Worm (Caenorhabditis elegans) whole organism, L1 larva: ENCODE measurements around the gene mel-11.
A peak's percentile ranks its signal among the peaks of the same experiment; 100 is the strongest.

Source experiments
- C16A3.4 ChIP-seq: fragments of 150-350 bp; optimal IDR thresholded peaks from 2 replicates; lab custom pipeline; 2014; ENCODE audit warnings: missing biosample characterization, missing genetic modification characterization
- F16B12.6 ChIP-seq: fragments of 150-350 bp; optimal IDR thresholded peaks from 2 replicates; lab custom pipeline; 2014; ENCODE audit warnings: missing biosample characterization, missing genetic modification characterization
- Y116A8C.19 ChIP-seq: sonication (generic microtip); optimal IDR thresholded peaks from 2 replicates; lab custom pipeline; 2016; ENCODE audit warnings: missing compliant biosample characterization, missing genetic modification characterization, borderline replicate concordance
- ama-1 ChIP-seq: fragments of 150-350 bp; optimal IDR thresholded peaks from 2 replicates; lab custom pipeline; 2014
- blmp-1 ChIP-seq: fragments of 150-350 bp; optimal IDR thresholded peaks from 2 replicates; lab custom pipeline; 2014; ENCODE audit warnings: missing biosample characterization, missing genetic modification characterization
- ceh-8 ChIP-seq: fragments of 200-800 bp; sonication (Bioruptor generic); optimal IDR thresholded peaks from 2 replicates; lab custom pipeline; 2018; ENCODE audit warnings: mild to moderate bottlenecking, missing genetic modification characterization, moderate library complexity, missing compliant biosample characterization
- dpl-1 ChIP-seq, 3 experiments: fragments of 150-350 bp in 2 of 3; sonication (generic microtip) in 1 of 3; optimal IDR thresholded peaks; 2 replicates each; lab custom pipeline; 2014 to 2017; ENCODE audit warnings: missing biosample characterization in 3 of 3, missing genetic modification characterization in 3 of 3, missing genetic modification reagents in 3 of 3
- efl-1 ChIP-seq, 4 experiments: fragments of 150-350 bp; optimal IDR thresholded peaks in 3 of 4; peaks in 1 of 4; 1 replicate in 1 of 4; 2 replicates in 3 of 4; lab custom pipeline; 2014; ENCODE audit warnings: missing biosample characterization in 2 of 4, missing genetic modification characterization in 2 of 4, missing genetic modification reagents in 2 of 4
- egl-27 ChIP-seq, 2 experiments: fragments of 150-350 bp in 1 of 2; sonication (generic microtip); optimal IDR thresholded peaks; 3 replicates each; lab custom pipeline; 2017 to 2018; ENCODE audit warnings: missing biosample characterization in 2 of 2, missing genetic modification characterization in 2 of 2, missing genetic modification reagents in 2 of 2
- elt-2 ChIP-seq: sonication (generic microtip); optimal IDR thresholded peaks from 2 replicates; lab custom pipeline; 2016; ENCODE audit warnings: missing genetic modification characterization, mild to moderate bottlenecking, inconsistent platforms, missing compliant biosample characterization, missing genetic modification reagents
- fkh-4 ChIP-seq: sonication (generic microtip); optimal IDR thresholded peaks from 2 replicates; lab custom pipeline; 2016; ENCODE audit warnings: missing compliant biosample characterization, missing genetic modification characterization, borderline replicate concordance
- fos-1 ChIP-seq: fragments of 150-350 bp; optimal IDR thresholded peaks from 2 replicates; lab custom pipeline; 2014; ENCODE audit warnings: missing biosample characterization, missing genetic modification characterization
- hlh-4 ChIP-seq: sonication (generic microtip); optimal IDR thresholded peaks from 2 replicates; lab custom pipeline; 2016; ENCODE audit warnings: mild to moderate bottlenecking, missing genetic modification characterization, missing compliant biosample characterization
- irx-1 ChIP-seq: sonication (generic microtip); optimal IDR thresholded peaks from 2 replicates; lab custom pipeline; 2016; ENCODE audit warnings: missing genetic modification characterization, missing compliant biosample characterization
- lin-13 ChIP-seq: fragments of 150-350 bp; optimal IDR thresholded peaks from 2 replicates; lab custom pipeline; 2014; ENCODE audit warnings: missing biosample characterization, missing genetic modification reagents, missing genetic modification characterization
- lin-15B ChIP-seq: fragments of 150-350 bp; sonication (generic microtip); optimal IDR thresholded peaks from 3 replicates; lab custom pipeline; 2014; ENCODE audit warnings: missing biosample characterization, missing genetic modification characterization
- lir-3 ChIP-seq: sonication (generic microtip); optimal IDR thresholded peaks from 2 replicates; lab custom pipeline; 2016; ENCODE audit warnings: mild to moderate bottlenecking, missing genetic modification characterization, moderate library complexity, missing compliant biosample characterization; ENCODE audit not compliant: poor library complexity
- lsy-2 ChIP-seq, 2 experiments: fragments of 150-350 bp; optimal IDR thresholded peaks; 2 replicates each; lab custom pipeline; 2014; ENCODE audit warnings: missing biosample characterization in 2 of 2, missing genetic modification characterization in 2 of 2
- mdl-1 ChIP-seq, 2 experiments: fragments of 150-350 bp; optimal IDR thresholded peaks; 2 replicates each; lab custom pipeline; 2014 to 2017; ENCODE audit warnings: missing biosample characterization in 2 of 2, missing genetic modification characterization in 2 of 2, inconsistent platforms in 1 of 2
- mep-1 ChIP-seq: fragments of 150-350 bp; optimal IDR thresholded peaks from 2 replicates; lab custom pipeline; 2014; ENCODE audit warnings: missing biosample characterization, missing genetic modification characterization
- nhr-20 ChIP-seq: sonication (generic microtip); optimal IDR thresholded peaks from 2 replicates; lab custom pipeline; 2016; ENCODE audit warnings: mild to moderate bottlenecking, missing genetic modification characterization, missing compliant biosample characterization
- nhr-84 ChIP-seq: sonication (generic microtip); optimal IDR thresholded peaks from 2 replicates; lab custom pipeline; 2017; ENCODE audit warnings: missing biosample characterization, missing genetic modification characterization
- nhr-85 ChIP-seq: sonication (generic microtip); peaks from one replicate; lab custom pipeline; 2016; ENCODE audit warnings: missing genetic modification characterization, inconsistent platforms, missing compliant biosample characterization
- pag-3 ChIP-seq: sonication (generic microtip); optimal IDR thresholded peaks from 2 replicates; lab custom pipeline; 2017; ENCODE audit warnings: missing genetic modification characterization, mild to moderate bottlenecking, missing compliant biosample characterization, antibody characterized with exemption, borderline replicate concordance; ENCODE audit not compliant: insufficient read depth
- pax-3 ChIP-seq: fragments of 200-800 bp; sonication (Bioruptor generic); optimal IDR thresholded peaks from 2 replicates; lab custom pipeline; 2018; ENCODE audit warnings: mild to moderate bottlenecking, missing genetic modification characterization, moderate library complexity, missing compliant biosample characterization
- pqm-1 ChIP-seq: sonication (generic microtip); optimal IDR thresholded peaks from 3 replicates; lab custom pipeline; 2017; ENCODE audit warnings: missing biosample characterization, missing genetic modification characterization
- snpc-4 ChIP-seq: fragments of 150-350 bp; optimal IDR thresholded peaks from 2 replicates; lab custom pipeline; 2014; ENCODE audit warnings: missing biosample characterization, missing genetic modification characterization
- sox-4 ChIP-seq: sonication (generic microtip); optimal IDR thresholded peaks from 2 replicates; lab custom pipeline; 2016; ENCODE audit warnings: missing genetic modification characterization, missing compliant biosample characterization
- sptf-1 ChIP-seq: fragments of 150-350 bp; optimal IDR thresholded peaks from 2 replicates; lab custom pipeline; 2014; ENCODE audit warnings: missing biosample characterization, missing genetic modification characterization
- tbx-2 ChIP-seq: sonication (generic microtip); optimal IDR thresholded peaks from 2 replicates; lab custom pipeline; 2016; ENCODE audit warnings: missing genetic modification characterization, missing compliant biosample characterization
- unc-86 ChIP-seq: sonication (generic microtip); optimal IDR thresholded peaks from 2 replicates; lab custom pipeline; 2016; ENCODE audit warnings: missing genetic modification characterization, missing compliant biosample characterization
- unc-98 ChIP-seq: fragments of 200-800 bp; sonication (Bioruptor generic); IDR thresholded peaks from 2 replicates; pipeline ENCODE4 v1.3.6; 2022; ENCODE audit warnings: missing genetic modification characterization, missing compliant biosample characterization

Gene mel-11

ce11 chrII:9372991-9373390 is 14.7 kb downstream of the mel-11 start, which contains the start of gene C06C3.4:
TSS of gene C06C3.4 (plus strand) at chrII:9373291.
- TF ChIP-seq Y116A8C.19 (tag; lab: Kevin White, UChicago) (no peak), pag-3 (tag; lab: Kevin White, UChicago) (no peak), lin-15B (no peak), mdl-1 (tag; optimal IDR thresholded peaks at IDR 0.05; lab: Kevin White, UChicago) (no peak), dpl-1 (GFP tag; optimal IDR thresholded peaks at IDR 0.05; lab: Kevin White, UChicago) (no peak), unc-98 (no peak)

- no peak for TF ChIP-seq egl-27 (tag; optimal IDR thresholded peaks at IDR 0.05; lab: Kevin White, UChicago)
- TF ChIP-seq sox-4: no peak
- TF ChIP-seq lsy-2 (tag; optimal IDR thresholded peaks at IDR 0.05; lab: Kevin White, UChicago): no peak
- TF ChIP-seq C16A3.4 (tag; lab: Kevin White, UChicago): no peak
- TF ChIP-seq lin-13: no peak
- no peak for TF ChIP-seq pqm-1 (tag; lab: Kevin White, UChicago)
- no peak for TF ChIP-seq snpc-4 (tag; lab: Kevin White, UChicago)
- TF ChIP-seq irx-1: no peak
- no peak for TF ChIP-seq nhr-84 (tag; lab: Kevin White, UChicago)
- TF ChIP-seq fkh-4 (tag; lab: Kevin White, UChicago): no peak
- TF ChIP-seq mep-1 (tag; lab: Kevin White, UChicago): no peak
- TF ChIP-seq hlh-4 (tag; lab: Kevin White, UChicago): no peak
- no peak for TF ChIP-seq tbx-2 (tag; lab: Kevin White, UChicago)
- TF ChIP-seq sptf-1 (tag; lab: Kevin White, UChicago): no peak
- TF ChIP-seq nhr-85 (tag; lab: Kevin White, UChicago): no peak
- no peak for TF ChIP-seq pax-3 (tag; lab: Kevin White, UChicago)
- no peak for TF ChIP-seq F16B12.6 (tag; lab: Kevin White, UChicago)
Observed at ce11 chrII:9374807-9375206, 16.5 kb downstream of the mel-11 start, which contains the start of gene C06C3.12. TSS of gene C06C3.12 (plus strand) at chrII:9375107.

- no peak for TF ChIP-seq ceh-8 (GFP tag; lab: Kevin White, UChicago)
Observed at ce11 chrII:9377158-9377557, 18.8 kb downstream of the mel-11 start, which contains the start of gene C06C3.10. TSS of gene C06C3.10 (minus strand) at chrII:9377258.

- no peak for TF ChIP-seq unc-86 (tag; lab: Kevin White, UChicago)
- no peak for TF ChIP-seq fkh-4 (tag; lab: Kevin White, UChicago)
- no peak for TF ChIP-seq sptf-1 (tag; lab: Kevin White, UChicago)
- no peak for TF ChIP-seq ceh-8 (GFP tag; lab: Kevin White, UChicago)
- TF ChIP-seq elt-2: peak; percentile 20
- TF ChIP-seq nhr-84 (tag; lab: Kevin White, UChicago): no peak
Observed at ce11 chrII:9378174-9378573, 19.8 kb downstream of the mel-11 start.

- no peak for TF ChIP-seq nhr-84 (tag; lab: Kevin White, UChicago)
- TF ChIP-seq lir-3 (tag; lab: Kevin White, UChicago): no peak
- TF ChIP-seq pqm-1 (tag; lab: Kevin White, UChicago): no peak
- no peak for TF ChIP-seq fos-1 (tag; lab: Kevin White, UChicago)
- TF ChIP-seq blmp-1 (tag; lab: Kevin White, UChicago): no peak
Observed at ce11 chrII:9379796-9380195, 21.5 kb downstream of the mel-11 start, which contains the start of gene srh-48. TSS of gene srh-48 (plus strand) at chrII:9380096.

- TF ChIP-seq efl-1 (optimal IDR thresholded peaks at IDR 0.05; lab: Kevin White, UChicago): no peak
- no peak for TF ChIP-seq efl-1 (GFP tag; optimal IDR thresholded peaks at IDR 0.05 in 1 of 2; lab: Kevin White, UChicago)
- no peak for TF ChIP-seq hlh-4 (tag; lab: Kevin White, UChicago)
- no peak for TF ChIP-seq nhr-20 (tag; lab: Kevin White, UChicago)
- no peak for TF ChIP-seq ama-1 (lab: Kevin White, UChicago)
- TF ChIP-seq, all 84 proteins: peak for 0
Observed at ce11 chrII:9385241-9385640, 26.9 kb downstream of the mel-11 start, which contains the start of gene C06C3.7. TSS of gene C06C3.7 (plus strand) at chrII:9385541.
